Worm (Caenorhabditis elegans): ENCODE data around the gene F41F3.8.

The F41F3.8 gene

DNA sequence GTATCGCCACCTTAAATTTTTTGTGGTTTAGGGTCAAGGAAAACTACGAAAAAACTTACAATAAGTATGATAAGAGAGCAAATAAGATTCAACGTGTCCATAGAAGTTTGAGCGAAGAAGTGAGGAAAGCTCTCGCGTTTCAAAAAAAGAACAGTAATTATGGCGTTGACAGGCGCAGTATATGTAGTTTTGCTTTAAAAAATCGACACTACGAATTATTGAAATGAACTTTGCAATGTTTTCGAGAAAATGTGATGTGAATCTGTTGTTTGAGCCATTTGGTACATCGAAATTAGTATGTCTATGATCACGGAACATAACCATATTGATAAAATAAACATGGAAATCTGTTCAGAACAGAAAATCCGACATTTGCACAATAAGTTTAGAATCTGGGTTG is 13.8 kb downstream of the F41F3.8 start, which contains the start of gene srx-74:
srx-74 (minus strand) TSS at position 101 of the 400 bp plus-strand sequence.
- TF ChIP-seq elt-3 (tag; optimal IDR thresholded peaks at IDR 0.05) (no peak), nhr-10 (tag; optimal IDR thresholded peaks at IDR 0.05) (no peak), C34F6.9 (tag; optimal IDR thresholded peaks at IDR 0.05) (no peak), mdl-1 (tag; optimal IDR thresholded peaks at IDR 0.05) (no peak), sma-3 (GFP tag; optimal IDR thresholded peaks at IDR 0.05) (no peak), nhr-23 (tag; optimal IDR thresholded peaks at IDR 0.05) (no peak), lin-39 (tag; optimal IDR thresholded peaks at IDR 0.05) (no peak), lin-13 (GFP tag; optimal IDR thresholded peaks at IDR 0.05) (no peak), dmd-4 (tag; optimal IDR thresholded peaks at IDR 0.05) (no peak), ceh-16 (tag; optimal IDR thresholded peaks at IDR 0.05) (no peak), nhr-77 (tag; optimal IDR thresholded peaks at IDR 0.05) (no peak), nhr-6 (tag; optimal IDR thresholded peaks at IDR 0.05) (no peak), crh-2 (tag; optimal IDR thresholded peaks at IDR 0.05) (no peak), R02D3.7 (tag; optimal IDR thresholded peaks at IDR 0.05) (no peak), nhr-129 (tag; optimal IDR thresholded peaks at IDR 0.05) (no peak), lin-11 (tag; optimal IDR thresholded peaks at IDR 0.05) (no peak), mab-5 (tag; optimal IDR thresholded peaks at IDR 0.05) (no peak), gmeb-1 (tag; optimal IDR thresholded peaks at IDR 0.05) (no peak)

DNA sequence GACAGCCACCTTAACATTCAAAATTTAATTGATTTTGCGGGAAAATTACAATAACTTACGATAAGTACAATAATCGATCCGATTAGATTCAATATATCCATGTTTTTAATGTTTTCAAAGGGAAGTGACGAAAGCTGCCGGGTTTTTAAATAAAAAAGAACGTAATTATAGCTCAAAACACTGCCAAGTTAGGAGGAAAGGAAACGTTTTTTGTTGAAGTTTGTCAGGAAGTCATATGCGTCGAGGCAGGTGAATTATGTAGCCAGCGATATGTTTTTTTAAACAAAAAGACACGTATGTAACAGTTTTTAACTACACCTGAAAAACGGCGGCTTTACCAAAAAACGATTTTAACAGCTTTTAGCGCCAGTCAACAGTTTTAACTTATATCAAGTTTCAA is 17.0 kb downstream of the F41F3.8 start, which contains the start of gene srx-73:
srx-73 (minus strand) TSS at position 101 of the 400 bp plus-strand sequence.
- TF ChIP-seq alr-1 (tag; optimal IDR thresholded peaks at IDR 0.05), result no peak
- no peak for TF ChIP-seq crh-2 (tag; optimal IDR thresholded peaks at IDR 0.05)
- TF ChIP-seq zag-1 (tag; optimal IDR thresholded peaks at IDR 0.05), result no peak
- no peak for TF ChIP-seq ceh-82 (tag; optimal IDR thresholded peaks at IDR 0.05)

DNA sequence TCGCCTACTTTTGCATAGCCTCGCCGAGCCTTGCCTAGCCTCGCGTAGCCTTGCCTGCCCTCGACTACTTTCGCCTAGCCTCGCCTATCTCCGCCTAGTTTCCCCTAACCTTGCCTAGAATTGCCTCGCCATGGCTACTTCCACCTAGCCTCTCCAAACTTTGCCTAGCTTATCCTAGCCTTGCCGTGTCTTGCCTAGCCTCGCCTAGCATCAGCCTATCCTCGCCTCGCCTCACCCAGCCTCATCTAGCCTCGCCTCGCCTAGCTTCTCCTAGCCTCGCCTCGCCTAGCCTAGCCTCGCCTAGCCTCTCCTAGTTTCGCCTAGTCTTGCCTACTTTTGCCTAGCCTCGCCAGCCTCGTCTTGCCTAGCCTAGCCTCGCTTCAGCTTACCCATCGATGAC is 18.4 kb downstream of the F41F3.8 start:
- TF ChIP-seq elt-3 (tag; optimal IDR thresholded peaks at IDR 0.05) (no peak), gmeb-1 (tag; optimal IDR thresholded peaks at IDR 0.05) (no peak), sem-4 (tag; optimal IDR thresholded peaks at IDR 0.05) (no peak), ztf-11 (tag; optimal IDR thresholded peaks at IDR 0.05) (no peak), zag-1 (tag; optimal IDR thresholded peaks at IDR 0.05) (no peak), snpc-4 (tag; optimal IDR thresholded peaks at IDR 0.05) (no peak), mdl-1 (tag; optimal IDR thresholded peaks at IDR 0.05) (no peak), lin-13 (GFP tag; optimal IDR thresholded peaks at IDR 0.05) (no peak), nhr-10 (tag; optimal IDR thresholded peaks at IDR 0.05) (no peak), ceh-16 (tag; optimal IDR thresholded peaks at IDR 0.05) (no peak), nhr-25 (tag; optimal IDR thresholded peaks at IDR 0.05) (no peak), unc-39 (tag; optimal IDR thresholded peaks at IDR 0.05) (no peak), ceh-82 (tag; optimal IDR thresholded peaks at IDR 0.05) (no peak), nhr-23 (tag; optimal IDR thresholded peaks at IDR 0.05) (no peak), mab-5 (tag; optimal IDR thresholded peaks at IDR 0.05) (no peak), skn-1 (tag; optimal IDR thresholded peaks at IDR 0.05) (no peak), nhr-21 (tag; optimal IDR thresholded peaks at IDR 0.05) (no peak), nhr-77 (tag; optimal IDR thresholded peaks at IDR 0.05) (no peak), fos-1 (tag; optimal IDR thresholded peaks at IDR 0.05) (no peak)

DNA sequence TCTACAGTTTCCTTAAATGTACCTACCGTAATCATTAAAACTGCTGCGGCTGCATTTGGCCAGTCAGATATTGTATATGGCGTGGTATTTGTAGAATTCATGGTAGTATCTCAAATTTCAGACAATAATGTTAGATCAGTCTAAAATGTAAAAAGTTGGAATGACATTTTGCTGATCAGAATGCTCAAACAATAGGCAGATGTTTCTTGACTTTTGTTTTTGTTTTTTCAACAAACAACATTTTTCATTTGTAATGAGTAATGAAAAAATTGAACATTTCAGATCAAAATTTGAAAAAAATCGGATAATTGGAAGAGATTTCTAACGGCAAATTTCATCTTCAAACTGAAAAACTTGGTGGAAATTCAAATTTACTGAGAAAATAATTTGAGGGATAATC is 20.0 kb downstream of the F41F3.8 start, which contains the start of gene srx-77:
srx-77 (minus strand) TSS at position 101 of the 400 bp plus-strand sequence.
- TF ChIP-seq nhr-12 (tag; optimal IDR thresholded peaks at IDR 0.05) (no peak), ceh-82 (tag; optimal IDR thresholded peaks at IDR 0.05) (no peak), nhr-25 (tag; optimal IDR thresholded peaks at IDR 0.05) (no peak), lin-11 (tag; optimal IDR thresholded peaks at IDR 0.05) (no peak), zag-1 (tag; optimal IDR thresholded peaks at IDR 0.05) (no peak), mdl-1 (tag; optimal IDR thresholded peaks at IDR 0.05) (no peak), blmp-1 (tag; optimal IDR thresholded peaks at IDR 0.05; ENCODE audit: insufficient read depth) (no peak)

DNA sequence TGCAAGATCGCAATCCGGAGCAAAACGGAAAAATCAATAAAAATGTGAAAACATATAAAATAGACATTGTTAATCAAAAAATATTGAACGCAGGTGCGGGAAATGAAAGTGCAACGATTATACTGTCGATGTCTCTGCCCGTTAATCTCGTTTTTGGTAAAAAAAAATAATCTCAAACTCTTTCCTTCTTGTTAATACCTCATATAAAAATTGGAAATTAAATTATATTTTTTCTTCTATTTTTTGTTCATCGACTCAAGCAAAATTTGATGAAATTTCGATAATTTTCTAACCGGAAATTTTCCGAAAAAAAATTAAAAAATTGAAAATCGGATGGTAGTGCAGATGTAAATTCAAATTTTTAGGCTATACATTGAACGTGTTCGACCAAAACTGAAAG is 23.9 kb downstream of the F41F3.8 start, which contains the start of gene K03B4.9:
K03B4.9 (minus strand) TSS at position 101 of the 400 bp plus-strand sequence.
- TF ChIP-seq F13H6.1 (tag; optimal IDR thresholded peaks at IDR 0.05), result no peak
- TF ChIP-seq mdl-1 (tag; optimal IDR thresholded peaks at IDR 0.05), result no peak
- TF ChIP-seq peb-1 (tag; optimal IDR thresholded peaks at IDR 0.05), result no peak
- TF ChIP-seq skn-1 (tag; optimal IDR thresholded peaks at IDR 0.05), result no peak
- TF ChIP-seq lsy-2 (tag; optimal IDR thresholded peaks at IDR 0.05), result no peak
- TF ChIP-seq ZK546.5 (tag; optimal IDR thresholded peaks at IDR 0.05), result no peak
- no peak for TF ChIP-seq mbf-1 (tag; optimal IDR thresholded peaks at IDR 0.05)
- TF ChIP-seq lin-11 (tag; optimal IDR thresholded peaks at IDR 0.05), result no peak
- no peak for TF ChIP-seq nhr-21 (tag; optimal IDR thresholded peaks at IDR 0.05)
- TF ChIP-seq blmp-1 (tag; optimal IDR thresholded peaks at IDR 0.05; ENCODE audit: insufficient read depth), result no peak
- TF ChIP-seq nhr-12 (tag; optimal IDR thresholded peaks at IDR 0.05), result no peak
- TF ChIP-seq nhr-25 (tag; optimal IDR thresholded peaks at IDR 0.05), result no peak
- TF ChIP-seq sem-4 (tag; optimal IDR thresholded peaks at IDR 0.05), result no peak
